Fruit fly (Drosophila melanogaster) whole organism, embryonic: Measurements from ENCODE around the gene Rpp14b.

Source experiments
- Atf6 ChIP-seq: fragments of 200-800 bp; sonication (Bioruptor generic); IDR thresholded peaks from 2 replicates; pipeline ENCODE4 v1.3.6; 2022; ENCODE audit warnings: missing biosample characterization, missing genetic modification characterization
- CG10209 ChIP-seq: fragments of 200-800 bp; sonication (Bioruptor generic); optimal IDR thresholded peaks from 3 replicates; lab custom pipeline; 2017; ENCODE audit warnings: missing biosample characterization, mild to moderate bottlenecking, missing genetic modification characterization, missing genetic modification reagents
- CG1024 ChIP-seq: fragments of 200-800 bp; sonication (Bioruptor generic); IDR thresholded peaks from 2 replicates; pipeline ENCODE4 v1.3.6; 2022; ENCODE audit warnings: missing biosample characterization, missing genetic modification characterization
- CG10565 ChIP-seq: fragments of 200-800 bp; sonication (Bioruptor generic); optimal IDR thresholded peaks from 3 replicates; lab custom pipeline; 2016; ENCODE audit warnings: missing biosample characterization, mild to moderate bottlenecking, missing genetic modification characterization
- CG13287 ChIP-seq: fragments of 200-800 bp; sonication (Bioruptor generic); IDR thresholded peaks from 2 replicates; pipeline ENCODE4 v1.3.6; 2022; ENCODE audit warnings: missing biosample characterization, missing genetic modification characterization; ENCODE audit not compliant: partially characterized antibody
- CG14014 ChIP-seq: fragments of 200-800 bp; sonication (Bioruptor generic); IDR thresholded peaks from 2 replicates; pipeline ENCODE4 v1.3.6; 2022; ENCODE audit warnings: missing biosample characterization, missing genetic modification characterization
- CG14860 ChIP-seq: fragments of 200-800 bp; sonication (Bioruptor generic); IDR thresholded peaks from 3 replicates; pipeline ENCODE4 v1.3.6; 2022; ENCODE audit warnings: missing biosample characterization, missing genetic modification characterization; ENCODE audit not compliant: partially characterized antibody
- CG1602 ChIP-seq: fragments of 200-800 bp; sonication (Bioruptor generic); optimal IDR thresholded peaks from 3 replicates; lab custom pipeline; 2016; ENCODE audit warnings: missing biosample characterization, missing genetic modification characterization
- CG16815 ChIP-seq: fragments of 200-800 bp; sonication (Bioruptor generic); optimal IDR thresholded peaks from 3 replicates; lab custom pipeline; 2017; ENCODE audit warnings: missing biosample characterization, mild to moderate bottlenecking, missing genetic modification characterization
- CG17186 ChIP-seq: fragments of 200-800 bp; sonication (Bioruptor generic); optimal IDR thresholded peaks from 3 replicates; lab custom pipeline; 2017; ENCODE audit warnings: missing biosample characterization, missing genetic modification reagents, missing genetic modification characterization
- CG17328 ChIP-seq: fragments of 200-800 bp; sonication (Bioruptor generic); IDR thresholded peaks from 2 replicates; pipeline ENCODE4 v1.3.6; 2022; ENCODE audit warnings: missing biosample characterization, missing genetic modification characterization
- CG18476 ChIP-seq: fragments of 200-800 bp; sonication (Bioruptor generic); optimal IDR thresholded peaks from 2 replicates; lab custom pipeline; 2016; ENCODE audit warnings: missing biosample characterization, mild to moderate bottlenecking, missing genetic modification characterization
- CG2199 ChIP-seq: fragments of 200-800 bp; sonication (Bioruptor generic); IDR thresholded peaks from 3 replicates; pipeline ENCODE4 v1.3.6; 2022; ENCODE audit warnings: missing biosample characterization, missing genetic modification characterization
- CG2202 ChIP-seq: fragments of 200-800 bp; sonication (Bioruptor generic); optimal IDR thresholded peaks from 2 replicates; lab custom pipeline; 2018; ENCODE audit warnings: missing biosample characterization, mild to moderate bottlenecking, missing genetic modification characterization
- CG32532 ChIP-seq: fragments of 200-800 bp; sonication (Bioruptor generic); IDR thresholded peaks from 2 replicates; pipeline ENCODE4 v1.3.6; 2022; ENCODE audit warnings: missing biosample characterization, missing genetic modification characterization
- CG32772 ChIP-seq: fragments of 200-800 bp; sonication (Bioruptor generic); IDR thresholded peaks from 2 replicates; pipeline ENCODE4 v1.3.6; 2022; ENCODE audit warnings: missing biosample characterization, missing genetic modification characterization
- CG33213 ChIP-seq: fragments of 200-800 bp; sonication (Bioruptor generic); optimal IDR thresholded peaks from 3 replicates; lab custom pipeline; 2016; ENCODE audit warnings: missing biosample characterization, missing genetic modification characterization
- CG3995 ChIP-seq: fragments of 200-800 bp; sonication (Bioruptor generic); optimal IDR thresholded peaks from 3 replicates; lab custom pipeline; 2016; ENCODE audit warnings: missing biosample characterization, missing genetic modification characterization
- CG6765 ChIP-seq: fragments of 200-800 bp; sonication (Bioruptor generic); optimal IDR thresholded peaks from 3 replicates; lab custom pipeline; 2017; ENCODE audit warnings: missing biosample characterization, mild to moderate bottlenecking, missing genetic modification characterization
- CG8359 ChIP-seq: fragments of 200-800 bp; sonication (Bioruptor generic); optimal IDR thresholded peaks from 2 replicates; lab custom pipeline; 2017; ENCODE audit warnings: missing biosample characterization, mild to moderate bottlenecking, missing genetic modification characterization, borderline replicate concordance
- Deaf1 ChIP-seq: fragments of 200-800 bp; optimal IDR thresholded peaks from 3 replicates; lab custom pipeline; 2019; ENCODE audit warnings: missing biosample characterization, mild to moderate bottlenecking, missing genetic modification characterization, moderate library complexity
- Dll ChIP-seq: fragments of 200-800 bp; sonication (Bioruptor generic); IDR thresholded peaks from 4 replicates; pipeline ENCODE4 v1.3.6; 2022; ENCODE audit warnings: missing biosample characterization, missing genetic modification characterization; ENCODE audit not compliant: partially characterized antibody
- E2f2 ChIP-seq: fragments of 200-800 bp; sonication (Bioruptor generic); IDR thresholded peaks from 2 replicates; pipeline ENCODE4 v1.3.6; 2022; ENCODE audit warnings: missing biosample characterization, missing genetic modification characterization
- Eip74EF ChIP-seq, 2 experiments: fragments of 200-800 bp in 1 of 2; fragments of >200 bp in 1 of 2; sonication (Bioruptor generic) in 1 of 2; optimal IDR thresholded peaks; 2 replicates each; lab custom pipeline; 2017 to 2019; ENCODE audit warnings: missing biosample characterization in 2 of 2, missing genetic modification characterization in 2 of 2, mild to moderate bottlenecking in 1 of 2, moderate library complexity in 1 of 2
- Ets65A ChIP-seq: fragments of 200-800 bp; sonication (Bioruptor generic); peaks from one replicate; lab custom pipeline; 2016; ENCODE audit warnings: missing biosample characterization, missing genetic modification characterization
- Gug ChIP-seq: fragments of 200-800 bp; sonication (Bioruptor generic); IDR thresholded peaks from 4 replicates; pipeline ENCODE4 v1.3.6; 2022; ENCODE audit warnings: missing biosample characterization, missing genetic modification characterization
- H2.0 ChIP-seq: fragments of 200-800 bp; sonication (Bioruptor generic); IDR thresholded peaks from 2 replicates; pipeline ENCODE4 v1.3.6; 2022; ENCODE audit warnings: missing biosample characterization, missing genetic modification characterization
- Hmx ChIP-seq: fragments of 200-800 bp; sonication (Bioruptor generic); optimal IDR thresholded peaks from 2 replicates; lab custom pipeline; 2016; ENCODE audit warnings: missing biosample characterization, missing genetic modification characterization
- Hr3 ChIP-seq: fragments of 200-800 bp; sonication (Bioruptor generic); optimal IDR thresholded peaks from 3 replicates; lab custom pipeline; 2016; ENCODE audit warnings: missing biosample characterization, missing genetic modification characterization
- MBD-R2 ChIP-seq: fragments of 200-800 bp; sonication (Bioruptor generic); IDR thresholded peaks from 2 replicates; pipeline ENCODE4 v1.3.6; 2022; ENCODE audit warnings: missing biosample characterization, missing genetic modification characterization
- Max ChIP-seq: fragments of 200-800 bp; sonication (Bioruptor generic); optimal IDR thresholded peaks from 2 replicates; lab custom pipeline; 2016; ENCODE audit warnings: missing biosample characterization, mild to moderate bottlenecking, missing genetic modification characterization
- Mrtf ChIP-seq: fragments of 200-800 bp; sonication (Bioruptor generic); IDR thresholded peaks from 3 replicates; pipeline ENCODE4 v1.3.6; 2022; ENCODE audit warnings: missing biosample characterization, missing genetic modification characterization
- NK7.1 ChIP-seq: fragments of 200-800 bp; sonication (Bioruptor generic); optimal IDR thresholded peaks from 3 replicates; lab custom pipeline; 2016; ENCODE audit warnings: missing biosample characterization, missing genetic modification characterization
- Nf-YB ChIP-seq: fragments of 200-800 bp; sonication (Bioruptor generic); optimal IDR thresholded peaks from 3 replicates; lab custom pipeline; 2019; ENCODE audit warnings: missing biosample characterization, mild to moderate bottlenecking, missing genetic modification characterization, moderate library complexity
- Opbp ChIP-seq: fragments of 200-800 bp; sonication (Bioruptor generic); IDR thresholded peaks from 3 replicates; pipeline ENCODE4 v1.3.6; 2022; ENCODE audit warnings: missing biosample characterization, missing genetic modification characterization; ENCODE audit not compliant: partially characterized antibody
- bab2 ChIP-seq: fragments of 200-800 bp; sonication (Bioruptor generic); optimal IDR thresholded peaks from 2 replicates; lab custom pipeline; 2016; ENCODE audit warnings: missing biosample characterization, missing genetic modification characterization
- cwo ChIP-seq: fragments of 200-800 bp; sonication (Bioruptor generic); optimal IDR thresholded peaks from 3 replicates; lab custom pipeline; 2017; ENCODE audit warnings: missing biosample characterization, missing genetic modification characterization, mild to moderate bottlenecking, moderate library complexity, missing genetic modification reagents
- disco-r ChIP-seq: fragments of 200-800 bp; sonication (Bioruptor generic); optimal IDR thresholded peaks from 2 replicates; lab custom pipeline; 2016; ENCODE audit warnings: missing biosample characterization, missing genetic modification characterization
- ewg ChIP-seq: fragments of 200-800 bp; sonication (Bioruptor generic); optimal IDR thresholded peaks from 3 replicates; lab custom pipeline; 2017; ENCODE audit warnings: mild to moderate bottlenecking, missing biosample characterization, missing genetic modification reagents, missing genetic modification characterization
- gem ChIP-seq: fragments of 200-800 bp; sonication (Bioruptor generic); optimal IDR thresholded peaks from 2 replicates; lab custom pipeline; 2019; ENCODE audit warnings: missing biosample characterization, mild to moderate bottlenecking, missing genetic modification characterization, moderate library complexity
- grn ChIP-seq: fragments of 200-800 bp; sonication (Bioruptor generic); optimal IDR thresholded peaks from 3 replicates; lab custom pipeline; 2017; ENCODE audit warnings: missing biosample characterization, missing genetic modification characterization
- hbn ChIP-seq: fragments of 200-800 bp; sonication (Bioruptor generic); IDR thresholded peaks from 2 replicates; pipeline ENCODE4 v1.3.6; 2022; ENCODE audit warnings: missing biosample characterization, missing genetic modification characterization; ENCODE audit not compliant: partially characterized antibody
- ind ChIP-seq: fragments of 200-800 bp; sonication (Bioruptor generic); optimal IDR thresholded peaks from 3 replicates; lab custom pipeline; 2016; ENCODE audit warnings: missing biosample characterization, missing genetic modification characterization
- jing ChIP-seq: fragments of 200-800 bp; sonication (Bioruptor generic); optimal IDR thresholded peaks from 2 replicates; lab custom pipeline; 2018; ENCODE audit warnings: missing biosample characterization, mild to moderate bottlenecking, missing genetic modification characterization
- lab ChIP-seq: fragments of 200-800 bp; sonication (Bioruptor generic); optimal IDR thresholded peaks from 3 replicates; lab custom pipeline; 2017; ENCODE audit warnings: missing biosample characterization, missing genetic modification characterization, mild to moderate bottlenecking, moderate library complexity, missing genetic modification reagents
- mirr ChIP-seq: fragments of 200-800 bp; sonication (Bioruptor generic); optimal IDR thresholded peaks from 3 replicates; lab custom pipeline; 2018; ENCODE audit warnings: missing biosample characterization, mild to moderate bottlenecking, missing genetic modification characterization
- onecut ChIP-seq: fragments of 200-800 bp; sonication (Bioruptor generic); IDR thresholded peaks from 2 replicates; pipeline ENCODE4 v1.3.6; 2022; ENCODE audit warnings: missing biosample characterization, missing genetic modification characterization
- row ChIP-seq: fragments of 200-800 bp; sonication (Bioruptor generic); IDR thresholded peaks from 3 replicates; pipeline ENCODE4 v1.3.6; 2022; ENCODE audit warnings: missing biosample characterization, missing genetic modification characterization
- run ChIP-seq: fragments of 200-800 bp; sonication (Bioruptor generic); optimal IDR thresholded peaks from 3 replicates; lab custom pipeline; 2018; ENCODE audit warnings: missing biosample characterization, mild to moderate bottlenecking, missing genetic modification characterization
- tio ChIP-seq: fragments of 200-800 bp; sonication (Bioruptor generic); optimal IDR thresholded peaks from 2 replicates; lab custom pipeline; 2017; ENCODE audit warnings: missing biosample characterization, missing genetic modification characterization, inconsistent platforms
- ttk ChIP-seq: fragments of 200-800 bp; sonication (Bioruptor generic); IDR thresholded peaks from 2 replicates; pipeline ENCODE4 v2.1.2; 2022; ENCODE audit warnings: missing biosample characterization, missing genetic modification characterization

Rpp14b gene

DNA sequence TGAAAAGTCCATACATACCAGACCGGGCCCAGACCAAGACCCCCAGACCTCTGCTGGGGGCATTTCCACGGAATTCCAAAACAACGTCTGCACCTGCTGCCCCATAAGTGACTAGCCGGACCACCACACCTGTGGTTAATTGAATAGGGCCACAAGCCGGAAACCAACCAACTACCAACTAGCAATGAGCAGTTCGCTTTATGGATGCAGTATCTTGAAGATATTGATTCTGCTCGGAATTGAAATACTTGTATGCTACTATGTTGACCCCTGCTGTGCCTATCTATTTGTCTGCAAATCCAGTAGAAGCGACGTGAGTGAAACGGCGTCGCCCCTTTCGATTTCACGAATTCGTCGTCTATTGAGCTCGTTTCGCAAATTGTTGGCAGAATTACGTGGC is 40.1 kb downstream of the Rpp14b start (continued):
- TF ChIP-seq gem (tag; lab: Kevin White, UChicago) (peak; percentile 25), CG18476 (GFP tag; lab: Kevin White, UChicago) (no peak), Dll (GFP tag; lab: Robert Waterston, UW) (no peak), tio (GFP tag; lab: Kevin White, UChicago) (no peak), Max (GFP tag; lab: Kevin White, UChicago) (no peak), hbn (GFP tag; lab: Robert Waterston, UW) (no peak), Gug (GFP tag; lab: Robert Waterston, UW) (peak; percentile 16; the same call in 1 of the 4 replicates), mirr (GFP tag; lab: Kevin White, UChicago) (no peak), CG10565 (GFP tag; lab: Kevin White, UChicago) (no peak), lab (GFP tag; lab: Kevin White, UChicago) (peak; percentile 7), bab2 (GFP tag; lab: Kevin White, UChicago) (peak; percentile 17), Mrtf (0 out of 3 replicates have a peak, but pooled peaks have one; percentile 29), CG2199 (GFP tag; lab: Robert Waterston, UW) (no peak), CG14860 (no peak), grn (GFP tag; lab: Kevin White, UChicago) (no peak), E2f2 (GFP tag; lab: Robert Waterston, UW) (no peak), ind (GFP tag; lab: Kevin White, UChicago) (peak; percentile 42), CG17328 (GFP tag; lab: Robert Waterston, UW) (no peak), H2.0 (GFP tag; lab: Robert Waterston, UW) (peak; percentile 27; the same call in 1 of the 2 replicates), Hr3 (GFP tag; lab: Kevin White, UChicago) (no peak), Opbp (GFP tag; lab: Robert Waterston, UW) (no peak), disco-r (GFP tag; lab: Kevin White, UChicago) (no peak), ewg (GFP tag; lab: Kevin White, UChicago) (no peak), CG10209 (GFP tag; lab: Kevin White, UChicago) (no peak), Ets65A (peak; percentile 82), MBD-R2 (GFP tag; lab: Robert Waterston, UW) (no peak), CG13287 (GFP tag; lab: Robert Waterston, UW) (no peak), CG8359 (no peak), ttk (GFP tag; lab: Robert Waterston, UW) (peak; percentile 25; the same call in 1 of the 2 replicates), cwo (GFP tag; lab: Kevin White, UChicago) (no peak), onecut (GFP tag; lab: Robert Waterston, UW) (no peak), Nf-YB (no peak), CG14014 (GFP tag; lab: Robert Waterston, UW) (0 out of 2 replicates have a peak, but pooled peaks have one; percentile 8), row (peak; percentile 32; the same call in 1 of the 3 replicates), Eip74EF (GFP tag; optimal IDR thresholded peaks at IDR 0.05; lab: Kevin White, UChicago) (no peak), run (no peak), CG6765 (GFP tag; lab: Kevin White, UChicago) (no peak), CG33213 (no peak), jing (GFP tag; lab: Kevin White, UChicago) (no peak), CG17186 (GFP tag; lab: Kevin White, UChicago) (no peak), CG32772 (GFP tag; lab: Robert Waterston, UW) (peak; percentile 32; the same call in 1 of the 2 replicates), CG32532 (GFP tag; lab: Robert Waterston, UW) (peak; percentile 39; the same call in 1 of the 2 replicates), CG3995 (no peak), Deaf1 (tag; lab: Kevin White, UChicago) (no peak), Atf6 (no peak), CG16815 (GFP tag; lab: Kevin White, UChicago) (no peak), CG2202 (tag; lab: Kevin White, UChicago) (no peak), NK7.1 (GFP tag; lab: Kevin White, UChicago) (no peak), CG1602 (GFP tag; lab: Kevin White, UChicago) (no peak), Hmx (no peak), CG1024 (no peak)
